Fruit fly (Drosophila melanogaster) whole organism, embryonic: Measurements from ENCODE around the gene CG6415.

Source experiments
- B-H1 ChIP-seq: fragments of 200-800 bp; sonication (Bioruptor generic); IDR thresholded peaks from 3 replicates; pipeline ENCODE4 v1.3.6; 2022; ENCODE audit warnings: missing biosample characterization, missing genetic modification characterization
- CG10462 ChIP-seq: fragments of 200-800 bp; sonication (Bioruptor generic); optimal IDR thresholded peaks from 2 replicates; lab custom pipeline; 2016; ENCODE audit warnings: missing biosample characterization, missing genetic modification characterization
- CG10979 ChIP-seq: fragments of 200-800 bp; sonication (Bioruptor generic); optimal IDR thresholded peaks from 2 replicates; lab custom pipeline; 2018; ENCODE audit warnings: missing biosample characterization, mild to moderate bottlenecking, missing genetic modification characterization, moderate library complexity
- CG11093 ChIP-seq: fragments of 200-800 bp; sonication (Bioruptor generic); IDR thresholded peaks from 3 replicates; pipeline ENCODE4 v1.3.6; 2022; ENCODE audit warnings: missing biosample characterization, missing genetic modification characterization
- CG11723 ChIP-seq: fragments of 200-800 bp; sonication (Bioruptor generic); optimal IDR thresholded peaks from 2 replicates; lab custom pipeline; 2017; ENCODE audit warnings: missing biosample characterization, mild to moderate bottlenecking, missing genetic modification characterization
- CG1233 ChIP-seq: fragments of 200-800 bp; sonication (Bioruptor generic); optimal IDR thresholded peaks from 4 replicates; lab custom pipeline; 2018; ENCODE audit warnings: missing biosample characterization, mild to moderate bottlenecking, missing genetic modification characterization
- CG12391 ChIP-seq: fragments of 200-800 bp; sonication (Bioruptor generic); optimal IDR thresholded peaks from 3 replicates; lab custom pipeline; 2018; ENCODE audit warnings: missing biosample characterization, mild to moderate bottlenecking, missing genetic modification characterization, moderate library complexity
- CG14014 ChIP-seq: fragments of 200-800 bp; sonication (Bioruptor generic); IDR thresholded peaks from 2 replicates; pipeline ENCODE4 v1.3.6; 2022; ENCODE audit warnings: missing biosample characterization, missing genetic modification characterization
- CG14441 ChIP-seq: fragments of 200-800 bp; sonication (Bioruptor generic); IDR thresholded peaks from 2 replicates; pipeline ENCODE4 v1.3.6; 2022; ENCODE audit warnings: missing biosample characterization, missing genetic modification characterization
- CG16863 ChIP-seq: fragments of 200-800 bp; sonication (Bioruptor generic); optimal IDR thresholded peaks from 3 replicates; lab custom pipeline; 2016; ENCODE audit warnings: missing biosample characterization, missing genetic modification characterization
- CG17328 ChIP-seq: fragments of 200-800 bp; sonication (Bioruptor generic); IDR thresholded peaks from 2 replicates; pipeline ENCODE4 v1.3.6; 2022; ENCODE audit warnings: missing biosample characterization, missing genetic modification characterization
- CG18764 ChIP-seq: fragments of 200-800 bp; sonication (Bioruptor generic); optimal IDR thresholded peaks from 3 replicates; lab custom pipeline; 2016; ENCODE audit warnings: missing biosample characterization, missing genetic modification characterization
- CG43689 ChIP-seq: fragments of 200-800 bp; sonication (Bioruptor generic); IDR thresholded peaks from 2 replicates; pipeline ENCODE4 v1.3.6; 2022; ENCODE audit warnings: missing biosample characterization, missing genetic modification characterization
- CG6854 ChIP-seq: fragments of 200-800 bp; sonication (Bioruptor generic); optimal IDR thresholded peaks from 3 replicates; lab custom pipeline; 2017; ENCODE audit warnings: missing biosample characterization, mild to moderate bottlenecking, missing genetic modification characterization
- CG7963 ChIP-seq: fragments of 200-800 bp; sonication (Bioruptor generic); IDR thresholded peaks from 3 replicates; pipeline ENCODE4 v1.3.6; 2022; ENCODE audit warnings: missing biosample characterization, missing genetic modification characterization; ENCODE audit not compliant: partially characterized antibody
- CG8388 ChIP-seq: fragments of 200-800 bp; sonication (Bioruptor generic); optimal IDR thresholded peaks from 2 replicates; lab custom pipeline; 2019; ENCODE audit warnings: missing biosample characterization, mild to moderate bottlenecking, missing genetic modification characterization, moderate library complexity
- CG9215 ChIP-seq: fragments of 200-800 bp; sonication (Bioruptor generic); IDR thresholded peaks from 2 replicates; pipeline ENCODE4 v1.3.6; 2022; ENCODE audit warnings: missing biosample characterization, missing genetic modification characterization
- Dbx ChIP-seq: fragments of 200-800 bp; sonication (Bioruptor generic); IDR thresholded peaks from 3 replicates; pipeline ENCODE4 v1.3.6; 2022; ENCODE audit warnings: missing biosample characterization, missing genetic modification characterization
- Fer3 ChIP-seq: fragments of 200-800 bp; sonication (Bioruptor generic); optimal IDR thresholded peaks from 2 replicates; lab custom pipeline; 2018; ENCODE audit warnings: missing biosample characterization, mild to moderate bottlenecking, missing genetic modification characterization, moderate library complexity
- Gug ChIP-seq: fragments of 200-800 bp; sonication (Bioruptor generic); IDR thresholded peaks from 4 replicates; pipeline ENCODE4 v1.3.6; 2022; ENCODE audit warnings: missing biosample characterization, missing genetic modification characterization
- Hr78 ChIP-seq, 2 experiments: fragments of 200-800 bp in 1 of 2; fragments of >200 bp in 1 of 2; sonication (Bioruptor generic) in 1 of 2; optimal IDR thresholded peaks; 2 replicates each; lab custom pipeline; 2017 to 2019; ENCODE audit warnings: missing biosample characterization in 2 of 2, missing genetic modification characterization in 2 of 2, mild to moderate bottlenecking in 1 of 2, moderate library complexity in 1 of 2
- Lhr ChIP-seq: fragments of 200-800 bp; sonication (Bioruptor generic); optimal IDR thresholded peaks from 3 replicates; lab custom pipeline; 2017; ENCODE audit warnings: mild to moderate bottlenecking, missing biosample characterization, missing genetic modification reagents, missing genetic modification characterization
- MTF-1 ChIP-seq: fragments of 200-800 bp; sonication (Bioruptor generic); optimal IDR thresholded peaks from 2 replicates; lab custom pipeline; 2018; ENCODE audit warnings: missing biosample characterization, mild to moderate bottlenecking, missing genetic modification characterization, borderline replicate concordance
- Max ChIP-seq: fragments of 200-800 bp; sonication (Bioruptor generic); optimal IDR thresholded peaks from 2 replicates; lab custom pipeline; 2016; ENCODE audit warnings: missing biosample characterization, mild to moderate bottlenecking, missing genetic modification characterization
- NFAT ChIP-seq: fragments of 200-800 bp; sonication (Bioruptor generic); IDR thresholded peaks from 2 replicates; pipeline ENCODE4 v1.3.6; 2022; ENCODE audit warnings: missing biosample characterization, missing genetic modification characterization
- Poxn ChIP-seq: fragments of 200-800 bp; sonication (Bioruptor generic); IDR thresholded peaks from 2 replicates; pipeline ENCODE4 v1.3.6; 2022; ENCODE audit warnings: missing biosample characterization, missing genetic modification characterization
- Trl ChIP-seq, 3 experiments: fragments of >200 bp in 2 of 3; fragments of 200-800 bp in 1 of 3; sonication (Bioruptor generic) in 1 of 3; optimal IDR thresholded peaks; 2 replicates in 1 of 3; 3 replicates in 2 of 3; lab custom pipeline; 2016 to 2017; ENCODE audit warnings: missing biosample characterization in 1 of 3, missing genetic modification characterization in 1 of 3
- Usf ChIP-seq: fragments of 200-800 bp; sonication (Bioruptor generic); optimal IDR thresholded peaks from 2 replicates; lab custom pipeline; 2017; ENCODE audit warnings: missing genotype, missing biosample characterization, missing genetic modification characterization
- ac ChIP-seq: fragments of 200-800 bp; sonication (Bioruptor generic); optimal IDR thresholded peaks from 3 replicates; lab custom pipeline; 2017; ENCODE audit warnings: missing biosample characterization, mild to moderate bottlenecking, missing genetic modification characterization
- cato ChIP-seq: fragments of 200-800 bp; sonication (Bioruptor generic); optimal IDR thresholded peaks from 2 replicates; lab custom pipeline; 2016; ENCODE audit warnings: missing biosample characterization, missing genetic modification characterization, borderline replicate concordance
- caup ChIP-seq: fragments of 200-800 bp; sonication (Bioruptor generic); optimal IDR thresholded peaks from 3 replicates; lab custom pipeline; 2017; ENCODE audit warnings: missing biosample characterization, mild to moderate bottlenecking, missing genetic modification characterization, moderate library complexity; ENCODE audit not compliant: severe bottlenecking
- dan ChIP-seq: fragments of 200-800 bp; sonication (Bioruptor generic); IDR thresholded peaks from 2 replicates; pipeline ENCODE4 v1.3.6; 2022; ENCODE audit warnings: missing biosample characterization, missing genetic modification characterization
- dysf ChIP-seq: fragments of 200-800 bp; sonication (Bioruptor generic); IDR thresholded peaks from 3 replicates; pipeline ENCODE4 v1.3.6; 2022; ENCODE audit warnings: missing biosample characterization, missing genetic modification characterization
- exex ChIP-seq: fragments of 200-800 bp; sonication (Bioruptor generic); optimal IDR thresholded peaks from 4 replicates; lab custom pipeline; 2018; ENCODE audit warnings: missing biosample characterization, mild to moderate bottlenecking, missing genetic modification characterization, moderate library complexity
- grau ChIP-seq: fragments of 200-800 bp; optimal IDR thresholded peaks from 3 replicates; lab custom pipeline; 2019; ENCODE audit warnings: missing biosample characterization, mild to moderate bottlenecking, missing genetic modification characterization, moderate library complexity
- ind ChIP-seq: fragments of 200-800 bp; sonication (Bioruptor generic); optimal IDR thresholded peaks from 3 replicates; lab custom pipeline; 2016; ENCODE audit warnings: missing biosample characterization, missing genetic modification characterization
- nmo ChIP-seq: fragments of 200-800 bp; sonication (Bioruptor generic); optimal IDR thresholded peaks from 2 replicates; lab custom pipeline; 2018; ENCODE audit warnings: missing biosample characterization, mild to moderate bottlenecking, missing genetic modification characterization, moderate library complexity
- pfk ChIP-seq: fragments of 200-800 bp; sonication (Bioruptor generic); optimal IDR thresholded peaks from 2 replicates; lab custom pipeline; 2018; ENCODE audit warnings: missing biosample characterization, mild to moderate bottlenecking, missing genetic modification characterization, moderate library complexity
- run ChIP-seq: fragments of 200-800 bp; sonication (Bioruptor generic); optimal IDR thresholded peaks from 3 replicates; lab custom pipeline; 2018; ENCODE audit warnings: missing biosample characterization, mild to moderate bottlenecking, missing genetic modification characterization
- scrt ChIP-seq: fragments of 200-800 bp; sonication (Bioruptor generic); optimal IDR thresholded peaks from 2 replicates; lab custom pipeline; 2018; ENCODE audit warnings: missing biosample characterization, mild to moderate bottlenecking, missing genetic modification characterization, moderate library complexity
- sens ChIP-seq: fragments of 200-800 bp; sonication (Bioruptor generic); peaks from one replicate; lab custom pipeline; 2016; ENCODE audit warnings: missing biosample characterization, missing genetic modification characterization
- ssp ChIP-seq: fragments of 200-800 bp; sonication (Bioruptor generic); IDR thresholded peaks from 2 replicates; pipeline ENCODE4 v1.3.6; 2022; ENCODE audit warnings: missing biosample characterization, missing genetic modification characterization
- stc ChIP-seq: fragments of 200-800 bp; sonication (Bioruptor generic); IDR thresholded peaks from 2 replicates; pipeline ENCODE4 v1.3.6; 2022; ENCODE audit warnings: missing biosample characterization, missing genetic modification characterization
- stwl ChIP-seq: fragments of 200-800 bp; sonication (Bioruptor generic); optimal IDR thresholded peaks from 3 replicates; lab custom pipeline; 2018; ENCODE audit warnings: missing biosample characterization, mild to moderate bottlenecking, missing genetic modification characterization, moderate library complexity
- sug ChIP-seq: fragments of 200-800 bp; optimal IDR thresholded peaks from 2 replicates; lab custom pipeline; 2019; ENCODE audit warnings: missing biosample characterization, mild to moderate bottlenecking, missing genetic modification characterization, moderate library complexity
- trem ChIP-seq: fragments of 200-800 bp; optimal IDR thresholded peaks from 3 replicates; lab custom pipeline; 2019; ENCODE audit warnings: missing biosample characterization, mild to moderate bottlenecking, missing genetic modification characterization, moderate library complexity
- wdn ChIP-seq: fragments of 200-800 bp; sonication (Bioruptor generic); IDR thresholded peaks from 2 replicates; pipeline ENCODE4 v1.3.6; 2022; ENCODE audit warnings: missing biosample characterization, missing genetic modification characterization
- zf30C ChIP-seq: fragments of 200-800 bp; sonication (Bioruptor generic); optimal IDR thresholded peaks from 3 replicates; lab custom pipeline; 2018; ENCODE audit warnings: missing biosample characterization, mild to moderate bottlenecking, missing genetic modification characterization

Gene CG6415

DNA sequence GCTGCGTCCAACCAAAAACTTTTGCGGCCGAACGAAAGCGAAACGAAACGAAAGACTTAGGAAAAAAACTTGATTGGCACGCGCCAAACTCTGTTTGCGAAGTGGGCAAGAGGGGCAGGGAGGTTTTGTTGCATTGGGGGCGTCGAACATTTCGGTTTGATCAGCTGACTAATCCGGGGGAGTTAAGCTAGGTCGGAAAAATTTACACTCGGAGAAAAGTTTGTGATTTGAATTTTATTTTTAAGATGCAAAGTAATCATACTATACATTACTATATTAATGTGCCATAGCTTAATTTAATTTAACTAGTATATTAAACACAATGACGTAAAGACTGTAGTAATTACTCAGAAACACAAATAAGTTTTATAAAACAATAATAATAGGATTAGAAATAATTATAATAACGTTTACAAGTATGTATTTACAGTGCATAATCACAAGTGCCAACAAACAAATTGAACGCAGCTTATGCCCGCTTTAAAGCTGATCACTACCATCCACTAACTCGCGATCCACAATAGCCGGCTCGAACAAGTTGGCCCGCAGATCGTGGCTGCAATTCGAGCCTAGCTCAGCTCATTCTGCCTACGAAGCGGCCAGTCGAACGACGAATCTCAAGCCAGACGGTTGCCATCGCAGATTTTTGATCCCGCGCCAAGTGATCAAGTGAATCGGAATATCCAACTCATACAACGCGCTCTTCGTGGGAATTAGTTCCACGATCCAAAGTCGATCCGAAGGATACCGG, 41.8 kb upstream of the CG6415 start, which contains the start of gene CG31871 (continued):
- TF ChIP-seq Lhr (GFP tag; lab: Kevin White, UChicago) (peak; percentile 34), CG14441 (peak; percentile 71), grau (tag; lab: Kevin White, UChicago) (peak; percentile 83), ind (GFP tag; lab: Kevin White, UChicago) (peak; percentile 48), CG11723 (GFP tag; lab: Kevin White, UChicago) (peak; percentile 39), wdn (peak; percentile 17; the same call in 1 of the 2 replicates), cato (GFP tag; lab: Kevin White, UChicago) (peak; percentile 12), Dbx (GFP tag; lab: Robert Waterston, UW) (peak; percentile 55; the same call in 1 of the 3 replicates), stc (GFP tag; lab: Robert Waterston, UW) (peak; percentile 77), CG10462 (no peak), CG7963 (GFP tag; lab: Robert Waterston, UW) (no peak), CG9215 (peak; percentile 53), CG43689 (GFP tag; lab: Robert Waterston, UW) (0 out of 2 replicates have a peak, but pooled peaks have one; percentile 15), Fer3 (tag; lab: Kevin White, UChicago) (peak; percentile 57), ac (GFP tag; lab: Kevin White, UChicago) (no peak), B-H1 (peak; percentile 46; the same call in 2 of the 3 replicates), CG14014 (GFP tag; lab: Robert Waterston, UW) (peak; percentile 61), Hr78 (GFP tag; optimal IDR thresholded peaks at IDR 0.05; lab: Kevin White, UChicago) (peak in 1 of 2 experiments; percentile 48), stwl (tag; lab: Kevin White, UChicago) (no peak), Usf (GFP tag; lab: Kevin White, UChicago) (peak; percentile 34), NFAT (GFP tag; lab: Robert Waterston, UW) (no peak), Gug (GFP tag; lab: Robert Waterston, UW) (no peak), run (tag; lab: Kevin White, UChicago) (peak; percentile 65), nmo (peak; percentile 88), Max (peak; percentile 8), sug (tag; lab: Kevin White, UChicago) (no peak), CG12391 (tag; lab: Kevin White, UChicago) (peak; percentile 83), caup (peak; percentile 57), pfk (GFP tag; lab: Kevin White, UChicago) (no peak), CG6854 (peak; percentile 25), dysf (GFP tag; lab: Robert Waterston, UW) (peak; percentile 81), CG1233 (peak; percentile 53), CG16863 (GFP tag; lab: Kevin White, UChicago) (no peak), CG11093 (GFP tag; lab: Robert Waterston, UW) (0 out of 3 replicates have a peak, but pooled peaks have one; percentile 52), CG8388 (GFP tag; lab: Kevin White, UChicago) (peak; percentile 75), CG10979 (peak; percentile 83), CG17328 (GFP tag; lab: Robert Waterston, UW) (peak; percentile 73), sens (GFP tag; lab: Kevin White, UChicago) (peak; percentile 71), zf30C (GFP tag; lab: Kevin White, UChicago) (no peak), exex (tag; lab: Kevin White, UChicago) (peak; percentile 8), scrt (peak; percentile 42), Poxn (GFP tag; lab: Robert Waterston, UW) (no peak), trem (tag; lab: Kevin White, UChicago) (peak; percentile 53), CG18764 (GFP tag; lab: Kevin White, UChicago) (peak; percentile 20), MTF-1 (GFP tag; lab: Kevin White, UChicago) (no peak), dan (GFP tag; lab: Robert Waterston, UW) (no peak), Trl (optimal IDR thresholded peaks at IDR 0.05; lab: Kevin White, UChicago) (no peak), Trl (GFP tag; optimal IDR thresholded peaks at IDR 0.05; lab: Kevin White, UChicago) (no peak), ssp (GFP tag; lab: Robert Waterston, UW) (peak; percentile 61)
